Worm (Caenorhabditis elegans): ENCODE data around the gene ops-1.
"Not testable (repeated sequence)": the region's sequence is repeated elsewhere in the genome, so short reads cannot be mapped to it uniquely, and the experiment has no call there.

ops-1 gene

ce11 chrIV:6258967-6259366, 25.2 kb downstream of the ops-1 start:
- no peak for TF ChIP-seq Y22D7AL.16 (tag; optimal IDR thresholded peaks at IDR 0.05)
- no peak for TF ChIP-seq ceh-9 (tag; optimal IDR thresholded peaks at IDR 0.05)
- no peak for TF ChIP-seq elt-4 (tag; optimal IDR thresholded peaks at IDR 0.05)
- TF ChIP-seq pat-9 (tag; optimal IDR thresholded peaks at IDR 0.05) = no peak
- no peak for TF ChIP-seq pax-1 (tag; optimal IDR thresholded peaks at IDR 0.05)
- TF ChIP-seq fkh-10 (GFP tag; optimal IDR thresholded peaks at IDR 0.05) = no peak
- TF ChIP-seq ceh-18 (tag; optimal IDR thresholded peaks at IDR 0.05) = no peak
- TF ChIP-seq pqm-1 (tag; optimal IDR thresholded peaks at IDR 0.05) = no peak
- no peak for TF ChIP-seq pag-3 (tag; optimal IDR thresholded peaks at IDR 0.05; ENCODE audit: borderline replicate concordance)

- TF ChIP-seq npax-4 (tag; optimal IDR thresholded peaks at IDR 0.05) (no peak), elt-4 (tag; optimal IDR thresholded peaks at IDR 0.05) (no peak), ceh-34 (tag; optimal IDR thresholded peaks at IDR 0.05) (no peak), eyg-1 (tag; optimal IDR thresholded peaks at IDR 0.05) (no peak), ets-4 (tag; optimal IDR thresholded peaks at IDR 0.05) (no peak), pax-1 (tag; optimal IDR thresholded peaks at IDR 0.05) (no peak), fax-1 (tag; optimal IDR thresholded peaks at IDR 0.05) (no peak), ceh-30 (tag; optimal IDR thresholded peaks at IDR 0.05) (no peak), sox-2 (GFP tag; IDR thresholded peaks at IDR 0.05) (no peak), fkh-6 (tag; optimal IDR thresholded peaks at IDR 0.05) (no peak), odd-2 (tag; optimal IDR thresholded peaks at IDR 0.05) (no peak), rnt-1 (tag; optimal IDR thresholded peaks at IDR 0.05) (no peak), dve-1 (tag; optimal IDR thresholded peaks at IDR 0.05) (no peak), lin-11 (tag; optimal IDR thresholded peaks at IDR 0.05) (no peak)
Observed at ce11 chrIV:6254635-6255034, 29.5 kb downstream of the ops-1 start, which contains the start of gene T13A10.64. T13A10.64 (plus strand) TSS chrIV:6254935.

- TF ChIP-seq madf-2, ceh-18, ceh-31 (tag; optimal IDR thresholded peaks at IDR 0.05): not testable (repeated sequence)
Observed at ce11 chrIV:6253000-6253399, 31.2 kb downstream of the ops-1 start, which contains the start of gene T13A10.2. T13A10.2 (plus strand) TSS chrIV:6253300.

ce11 chrIV:6249591-6249990, 34.6 kb downstream of the ops-1 start, which contains the start of gene F58F9.1:
F58F9.1 (plus strand) TSS chrIV:6249841.
- TF ChIP-seq elt-4 (tag; optimal IDR thresholded peaks at IDR 0.05) = no peak
- no peak for TF ChIP-seq ceh-2 (tag; optimal IDR thresholded peaks at IDR 0.05)
- no peak for TF ChIP-seq T23F11.4 (GFP tag; optimal IDR thresholded peaks at IDR 0.05)
- TF ChIP-seq pros-1 (tag; optimal IDR thresholded peaks at IDR 0.05) = no peak
- no peak for TF ChIP-seq pag-3 (tag; optimal IDR thresholded peaks at IDR 0.05; ENCODE audit: borderline replicate concordance)
- TF ChIP-seq ceh-18 (tag; optimal IDR thresholded peaks at IDR 0.05) = no peak
- TF ChIP-seq ets-4 (tag; optimal IDR thresholded peaks at IDR 0.05) = no peak

- TF ChIP-seq ceh-18 (tag; optimal IDR thresholded peaks at IDR 0.05) = no peak
- no peak for TF ChIP-seq elt-4 (tag; optimal IDR thresholded peaks at IDR 0.05)
- no peak for TF ChIP-seq dve-1 (tag; optimal IDR thresholded peaks at IDR 0.05)
- no peak for TF ChIP-seq hlh-6 (tag; optimal IDR thresholded peaks at IDR 0.05)
- no peak for TF ChIP-seq fax-1 (tag; optimal IDR thresholded peaks at IDR 0.05)
- no peak for TF ChIP-seq pros-1 (tag; optimal IDR thresholded peaks at IDR 0.05)
- TF ChIP-seq elt-2 (tag; optimal IDR thresholded peaks at IDR 0.05) = peak; percentile 22
- TF ChIP-seq fkh-10 (GFP tag; optimal IDR thresholded peaks at IDR 0.05) = no peak
Observed at ce11 chrIV:6248486-6248885, 35.7 kb downstream of the ops-1 start, which contains the start of gene acox-3. acox-3 (minus strand) TSS chrIV:6248492.

ce11 chrIV:6239993-6240392, 44.2 kb downstream of the ops-1 start, which contains the start of gene F58F9.9:
F58F9.9 (plus strand) TSS chrIV:6240293.
- TF ChIP-seq pros-1 (tag; optimal IDR thresholded peaks at IDR 0.05) = no peak
- no peak for TF ChIP-seq ama-1 (optimal IDR thresholded peaks at IDR 0.05)
- no peak for TF ChIP-seq ref-2 (tag; optimal IDR thresholded peaks at IDR 0.05)
- no peak for TF ChIP-seq zip-5 (tag; optimal IDR thresholded peaks at IDR 0.05)
- TF ChIP-seq Y22D7AL.16 (tag; optimal IDR thresholded peaks at IDR 0.05) = no peak
- no peak for TF ChIP-seq ahr-1 (tag; optimal IDR thresholded peaks at IDR 0.05)
- TF ChIP-seq ceh-45 (GFP tag; IDR thresholded peaks at IDR 0.05) = no peak
- no peak for TF ChIP-seq pax-1 (tag; optimal IDR thresholded peaks at IDR 0.05)
- TF ChIP-seq C08G9.2 (tag; optimal IDR thresholded peaks at IDR 0.05) = no peak
- TF ChIP-seq fkh-6 (tag; optimal IDR thresholded peaks at IDR 0.05) = no peak
- no peak for TF ChIP-seq fkh-10 (GFP tag; optimal IDR thresholded peaks at IDR 0.05)
- TF ChIP-seq ttx-3 (tag; optimal IDR thresholded peaks at IDR 0.05) = no peak
- TF ChIP-seq che-1 (tag; optimal IDR thresholded peaks at IDR 0.05) = no peak
- TF ChIP-seq ztf-16 (tag; optimal IDR thresholded peaks at IDR 0.05) = no peak
- TF ChIP-seq elt-2 (tag; optimal IDR thresholded peaks at IDR 0.05) = no peak
- TF ChIP-seq sox-4 (tag; optimal IDR thresholded peaks at IDR 0.05) = no peak
- TF ChIP-seq pha-2 (tag; optimal IDR thresholded peaks at IDR 0.05) = no peak

Data from whole organism, late embryonic.